Worm (Caenorhabditis elegans): ENCODE measurements around the gene nep-9.

- TF ChIP-seq ama-1 (optimal IDR thresholded peaks at IDR 0.05) (no peak), aly-1 (tag; optimal IDR thresholded peaks at IDR 0.05) (no peak), flt-1 (GFP tag; IDR thresholded peaks at IDR 0.05) (no peak), hnd-1 (tag; optimal IDR thresholded peaks at IDR 0.05) (no peak), F13C5.2 (tag; optimal IDR thresholded peaks at IDR 0.05) (no peak), ceh-36 (tag; optimal IDR thresholded peaks at IDR 0.05) (no peak), sea-1 (GFP tag; conservative IDR thresholded peaks at IDR 0.05) (no peak), tbx-37 (GFP tag; conservative IDR thresholded peaks at IDR 0.05) (no peak), pes-1 (GFP tag; IDR thresholded peaks at IDR 0.05) (no peak)
These were observed 23.8 kb upstream of the nep-9 start for ce11 chrII:3422938-3423337.

Data from whole organism, early embryonic.